Worm (Caenorhabditis elegans): Measurements from ENCODE around the gene Y32G9A.3.

DNA sequence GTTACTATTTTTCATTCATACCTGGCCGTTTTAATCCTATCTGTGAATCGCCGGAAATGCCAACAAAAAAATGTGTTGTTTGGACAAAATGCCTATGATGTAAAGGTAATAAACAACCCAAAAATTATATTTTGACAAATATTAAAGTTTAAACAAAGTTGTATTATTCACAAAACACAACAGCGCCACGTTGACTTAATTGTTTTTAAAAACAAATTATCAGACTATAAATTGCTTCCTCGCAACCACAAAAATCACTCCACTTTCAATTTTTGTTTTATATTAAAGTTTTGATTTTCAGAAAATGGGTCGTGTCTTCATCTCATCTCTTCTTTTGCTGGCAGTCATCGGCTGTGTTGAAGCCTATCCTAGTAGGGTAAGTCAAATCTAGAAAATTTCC is 3.9 kb upstream of the Y32G9A.3 start, which contains the start of gene Y32G9A.5:
- TF ChIP-seq tbx-8 (GFP tag; optimal IDR thresholded peaks at IDR 0.05), result no peak
- no peak for TF ChIP-seq snpc-4 (tag; optimal IDR thresholded peaks at IDR 0.05)
- TF ChIP-seq elt-3 (tag; optimal IDR thresholded peaks at IDR 0.05), result no peak
- no peak for TF ChIP-seq unc-62 (GFP tag; optimal IDR thresholded peaks at IDR 0.05)
- TF ChIP-seq nhr-237 (tag; optimal IDR thresholded peaks at IDR 0.05), result no peak
- no peak for TF ChIP-seq sptf-1 (tag; optimal IDR thresholded peaks at IDR 0.05)
- TF ChIP-seq mab-5 (tag; optimal IDR thresholded peaks at IDR 0.05), result no peak
- no peak for TF ChIP-seq nhr-76 (tag; optimal IDR thresholded peaks at IDR 0.05)
- no peak for TF ChIP-seq nhr-28 (tag; optimal IDR thresholded peaks at IDR 0.05)
- TF ChIP-seq sem-2 (GFP tag; optimal IDR thresholded peaks at IDR 0.05), result no peak

Data from whole organism, mixed stage, embryonic.